Fruit fly (Drosophila melanogaster) whole organism, embryonic: ENCODE results near the gene CG15445.

Experiments
- Atf3 ChIP-seq: fragments of 200-800 bp; sonication (Bioruptor generic); optimal IDR thresholded peaks from 3 replicates; lab custom pipeline; 2016; ENCODE audit warnings: missing biosample characterization, missing genetic modification characterization
- Awh ChIP-seq: fragments of 200-800 bp; sonication (Bioruptor generic); IDR thresholded peaks from 2 replicates; pipeline ENCODE4, ENCODE4 v1.3.6; 2022; ENCODE audit warnings: missing biosample characterization, missing genetic modification characterization
- Bgb ChIP-seq: fragments of 200-800 bp; sonication (Bioruptor generic); IDR thresholded peaks from 2 replicates; pipeline ENCODE4 v1.3.6; 2022; ENCODE audit warnings: missing biosample characterization, missing genetic modification characterization; ENCODE audit not compliant: partially characterized antibody
- CG1024 ChIP-seq: fragments of 200-800 bp; sonication (Bioruptor generic); IDR thresholded peaks from 2 replicates; pipeline ENCODE4 v1.3.6; 2022; ENCODE audit warnings: missing biosample characterization, missing genetic modification characterization
- CG11456 ChIP-seq: fragments of 200-800 bp; sonication (Bioruptor generic); IDR thresholded peaks from 3 replicates; pipeline ENCODE4 v1.3.6; 2022; ENCODE audit warnings: missing biosample characterization, missing genetic modification characterization
- CG13775 ChIP-seq: fragments of 200-800 bp; sonication (Bioruptor generic); optimal IDR thresholded peaks from 3 replicates; lab custom pipeline; 2017; ENCODE audit warnings: missing biosample characterization, mild to moderate bottlenecking, missing genetic modification characterization
- CG14667 ChIP-seq: fragments of 200-800 bp; sonication (Bioruptor generic); IDR thresholded peaks from 2 replicates; pipeline ENCODE4 v1.3.6; 2022; ENCODE audit warnings: missing biosample characterization, missing genetic modification characterization
- CG16813 ChIP-seq: fragments of 200-800 bp; sonication (Bioruptor generic); IDR thresholded peaks from 3 replicates; pipeline ENCODE4 v1.3.6; 2022; ENCODE audit warnings: missing biosample characterization, missing genetic modification characterization; ENCODE audit not compliant: partially characterized antibody
- CG16815 ChIP-seq: fragments of 200-800 bp; sonication (Bioruptor generic); optimal IDR thresholded peaks from 3 replicates; lab custom pipeline; 2017; ENCODE audit warnings: missing biosample characterization, mild to moderate bottlenecking, missing genetic modification characterization
- CG17385 ChIP-seq: fragments of 200-800 bp; sonication (Bioruptor generic); optimal IDR thresholded peaks from 3 replicates; lab custom pipeline; 2018; ENCODE audit warnings: missing biosample characterization, mild to moderate bottlenecking, missing genetic modification characterization
- CG17802 ChIP-seq: fragments of 200-800 bp; sonication (Bioruptor generic); optimal IDR thresholded peaks from 2 replicates; lab custom pipeline; 2018; ENCODE audit warnings: missing biosample characterization, mild to moderate bottlenecking, missing genetic modification characterization, moderate library complexity
- CG17829 ChIP-seq: fragments of 200-800 bp; optimal IDR thresholded peaks from 2 replicates; lab custom pipeline; 2019; ENCODE audit warnings: missing biosample characterization, mild to moderate bottlenecking, missing genetic modification characterization, moderate library complexity
- CG17912 ChIP-seq: fragments of 200-800 bp; sonication (Bioruptor generic); optimal IDR thresholded peaks from 2 replicates; lab custom pipeline; 2018; ENCODE audit warnings: missing biosample characterization, mild to moderate bottlenecking, missing genetic modification characterization
- CG34224 ChIP-seq: fragments of 200-800 bp; sonication (Bioruptor generic); IDR thresholded peaks from 3 replicates; pipeline ENCODE4 v1.3.6; 2022; ENCODE audit warnings: missing biosample characterization, missing genetic modification characterization; ENCODE audit not compliant: partially characterized antibody
- CG4617 ChIP-seq: fragments of 200-800 bp; sonication (Bioruptor generic); optimal IDR thresholded peaks from 3 replicates; lab custom pipeline; 2016; ENCODE audit warnings: missing biosample characterization, missing genetic modification characterization, borderline replicate concordance
- CG9876 ChIP-seq: fragments of 200-800 bp; sonication (Bioruptor generic); optimal IDR thresholded peaks from 2 replicates; lab custom pipeline; 2016; ENCODE audit warnings: missing biosample characterization, missing genetic modification characterization
- HHEX ChIP-seq: fragments of 200-800 bp; sonication (Bioruptor generic); optimal IDR thresholded peaks from 3 replicates; lab custom pipeline; 2017; ENCODE audit warnings: missing biosample characterization, mild to moderate bottlenecking, missing genetic modification characterization, missing genetic modification reagents
- Hr39 ChIP-seq: fragments of >200 bp; optimal IDR thresholded peaks from 2 replicates; lab custom pipeline; 2017
- Meics ChIP-seq: fragments of 200-800 bp; sonication (Bioruptor generic); optimal IDR thresholded peaks from 2 replicates; lab custom pipeline; 2017; ENCODE audit warnings: missing biosample characterization, mild to moderate bottlenecking, missing genetic modification characterization
- Neu2 ChIP-seq: fragments of 200-800 bp; sonication (Bioruptor generic); optimal IDR thresholded peaks from 3 replicates; lab custom pipeline; 2016; ENCODE audit warnings: missing biosample characterization, missing genetic modification characterization, borderline replicate concordance
- Nf-YC ChIP-seq: fragments of 200-800 bp; optimal IDR thresholded peaks from 3 replicates; lab custom pipeline; 2019; ENCODE audit warnings: missing biosample characterization, mild to moderate bottlenecking, missing genetic modification characterization, moderate library complexity
- Oli ChIP-seq: fragments of 200-800 bp; sonication (Bioruptor generic); optimal IDR thresholded peaks from 2 replicates; lab custom pipeline; 2018; ENCODE audit warnings: missing biosample characterization, mild to moderate bottlenecking, missing genetic modification characterization, moderate library complexity
- Taf1 ChIP-seq: fragments of 200-800 bp; sonication (Bioruptor generic); IDR thresholded peaks from 2 replicates; pipeline ENCODE4 v1.3.6; 2022; ENCODE audit warnings: missing biosample characterization, missing genetic modification characterization
- Usf ChIP-seq: fragments of 200-800 bp; sonication (Bioruptor generic); optimal IDR thresholded peaks from 2 replicates; lab custom pipeline; 2017; ENCODE audit warnings: missing genotype, missing biosample characterization, missing genetic modification characterization
- abd-A ChIP-seq: fragments of 200-800 bp; sonication (Bioruptor generic); optimal IDR thresholded peaks from 3 replicates; lab custom pipeline; 2019; ENCODE audit warnings: missing biosample characterization, mild to moderate bottlenecking, missing genetic modification characterization, moderate library complexity
- ash1 ChIP-seq: fragments of 200-800 bp; sonication (Bioruptor generic); optimal IDR thresholded peaks from 2 replicates; lab custom pipeline; 2018; ENCODE audit warnings: missing biosample characterization, mild to moderate bottlenecking, missing genetic modification characterization
- az2 ChIP-seq: fragments of 200-800 bp; sonication (Bioruptor generic); optimal IDR thresholded peaks from 3 replicates; lab custom pipeline; 2016; ENCODE audit warnings: missing biosample characterization, missing genetic modification characterization
- chif ChIP-seq, 2 experiments: fragments of 200-800 bp; sonication (Bioruptor generic); optimal IDR thresholded peaks; 3 replicates each; lab custom pipeline; 2016; ENCODE audit warnings: missing biosample characterization in 2 of 2, missing genetic modification characterization in 2 of 2
- dati ChIP-seq: fragments of 200-800 bp; sonication (Bioruptor generic); IDR thresholded peaks from 2 replicates; pipeline ENCODE4 v1.3.6; 2022; ENCODE audit warnings: missing biosample characterization, missing genetic modification characterization
- dm ChIP-seq: fragments of 200-800 bp; sonication (Bioruptor generic); optimal IDR thresholded peaks from 3 replicates; lab custom pipeline; 2016; ENCODE audit warnings: missing biosample characterization, missing genetic modification characterization
- ewg ChIP-seq: fragments of 200-800 bp; sonication (Bioruptor generic); optimal IDR thresholded peaks from 3 replicates; lab custom pipeline; 2017; ENCODE audit warnings: mild to moderate bottlenecking, missing biosample characterization, missing genetic modification reagents, missing genetic modification characterization
- fd3F ChIP-seq: fragments of 200-800 bp; sonication (Bioruptor generic); optimal IDR thresholded peaks from 2 replicates; lab custom pipeline; 2018; ENCODE audit warnings: missing biosample characterization, mild to moderate bottlenecking, missing genetic modification characterization, moderate library complexity
- gcm ChIP-seq: fragments of 200-800 bp; sonication (Bioruptor generic); optimal IDR thresholded peaks from 2 replicates; lab custom pipeline; 2019; ENCODE audit warnings: missing biosample characterization, mild to moderate bottlenecking, missing genetic modification characterization, moderate library complexity
- grn ChIP-seq: fragments of 200-800 bp; sonication (Bioruptor generic); optimal IDR thresholded peaks from 3 replicates; lab custom pipeline; 2017; ENCODE audit warnings: missing biosample characterization, missing genetic modification characterization
- h ChIP-seq: fragments of >200 bp; optimal IDR thresholded peaks from 2 replicates; lab custom pipeline; 2017
- inv ChIP-seq: fragments of 200-800 bp; sonication (Bioruptor generic); IDR thresholded peaks from 2 replicates; pipeline ENCODE4 v1.3.6; 2022; ENCODE audit warnings: missing biosample characterization, missing genetic modification characterization; ENCODE audit not compliant: partially characterized antibody
- jigr1 ChIP-seq: fragments of 200-800 bp; sonication (Bioruptor generic); IDR thresholded peaks from 3 replicates; pipeline ENCODE4 v1.3.6; 2022; ENCODE audit warnings: missing biosample characterization, missing genetic modification characterization
- nau ChIP-seq: fragments of 200-800 bp; sonication (Bioruptor generic); optimal IDR thresholded peaks from 3 replicates; lab custom pipeline; 2017; ENCODE audit warnings: missing biosample characterization, mild to moderate bottlenecking, missing genetic modification characterization, missing genetic modification reagents
- nerfin-2 ChIP-seq: fragments of 200-800 bp; sonication (Bioruptor generic); IDR thresholded peaks from 2 replicates; pipeline ENCODE4 v1.3.6; 2022; ENCODE audit warnings: missing biosample characterization, missing genetic modification characterization; ENCODE audit not compliant: partially characterized antibody
- p53 ChIP-seq: fragments of 200-800 bp; sonication (Bioruptor generic); optimal IDR thresholded peaks from 2 replicates; lab custom pipeline; 2016; ENCODE audit warnings: missing biosample characterization, missing genetic modification characterization
- pfk ChIP-seq: fragments of 200-800 bp; sonication (Bioruptor generic); optimal IDR thresholded peaks from 2 replicates; lab custom pipeline; 2018; ENCODE audit warnings: missing biosample characterization, mild to moderate bottlenecking, missing genetic modification characterization, moderate library complexity
- schlank ChIP-seq: fragments of 200-800 bp; sonication (Bioruptor generic); optimal IDR thresholded peaks from 2 replicates; lab custom pipeline; 2018; ENCODE audit warnings: missing biosample characterization, mild to moderate bottlenecking, missing genetic modification characterization
- scrt ChIP-seq: fragments of 200-800 bp; sonication (Bioruptor generic); optimal IDR thresholded peaks from 2 replicates; lab custom pipeline; 2018; ENCODE audit warnings: missing biosample characterization, mild to moderate bottlenecking, missing genetic modification characterization, moderate library complexity
- sqz ChIP-seq: fragments of 200-800 bp; sonication (Bioruptor generic); optimal IDR thresholded peaks from 3 replicates; lab custom pipeline; 2018; ENCODE audit warnings: missing biosample characterization, mild to moderate bottlenecking, missing genetic modification characterization
- sr ChIP-seq: fragments of 200-800 bp; sonication (Bioruptor generic); IDR thresholded peaks from 3 replicates; pipeline ENCODE4 v1.3.6; 2022; ENCODE audit warnings: missing biosample characterization, missing genetic modification characterization
- tap ChIP-seq: fragments of 200-800 bp; optimal IDR thresholded peaks from 3 replicates; lab custom pipeline; 2019; ENCODE audit warnings: missing biosample characterization, mild to moderate bottlenecking, missing genetic modification characterization, moderate library complexity
- tna ChIP-seq: fragments of 200-800 bp; sonication (Bioruptor generic); IDR thresholded peaks from 2 replicates; pipeline ENCODE4 v1.3.6; 2022; ENCODE audit warnings: missing biosample characterization, missing genetic modification characterization; ENCODE audit not compliant: partially characterized antibody
- trh ChIP-seq: fragments of 200-800 bp; sonication (Bioruptor generic); optimal IDR thresholded peaks from 2 replicates; lab custom pipeline; 2016; ENCODE audit warnings: missing biosample characterization, missing genetic modification characterization
- unpg ChIP-seq: fragments of 200-800 bp; sonication (Bioruptor generic); optimal IDR thresholded peaks from 3 replicates; lab custom pipeline; 2018; ENCODE audit warnings: missing biosample characterization, mild to moderate bottlenecking, missing genetic modification characterization, moderate library complexity
- wor ChIP-seq: fragments of 200-800 bp; sonication (Bioruptor generic); IDR thresholded peaks from 2 replicates; pipeline ENCODE4 v1.3.6; 2022; ENCODE audit warnings: missing biosample characterization, missing genetic modification characterization
- yki ChIP-seq: fragments of >200 bp; optimal IDR thresholded peaks from 3 replicates; lab custom pipeline; 2018
- zen ChIP-seq: fragments of 200-800 bp; sonication (Bioruptor generic); optimal IDR thresholded peaks from 3 replicates; lab custom pipeline; 2018; ENCODE audit warnings: missing biosample characterization, mild to moderate bottlenecking, missing genetic modification characterization, moderate library complexity

The CG15445 gene

DNA sequence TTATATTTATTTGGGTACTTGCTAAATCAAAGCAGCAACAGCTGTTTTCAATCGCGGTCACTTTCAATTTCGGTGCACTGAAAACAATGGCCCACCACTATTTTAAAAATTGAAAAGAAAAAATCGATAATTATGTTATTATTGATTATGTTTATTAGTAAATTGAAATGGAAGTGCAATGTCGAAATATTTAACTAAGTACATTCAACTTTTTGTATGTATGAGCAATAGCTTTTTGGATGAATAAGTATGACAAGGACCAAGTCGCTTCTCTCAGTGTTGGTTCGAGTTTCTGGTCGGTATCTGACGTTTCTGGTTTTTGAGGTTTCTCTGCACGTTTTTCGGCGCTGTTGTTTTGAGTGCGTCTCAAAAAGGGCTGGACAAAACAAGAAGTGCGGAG lies 7.2 kb downstream of the CG15445 start (continued):
- TF ChIP-seq p53 (GFP tag; lab: Kevin White, UChicago) (no peak), chif (GFP tag; optimal IDR thresholded peaks at IDR 0.05; lab: Kevin White, UChicago) (peak; percentile 53 to 61), Nf-YC (tag; lab: Kevin White, UChicago) (no peak), schlank (peak; percentile 13), CG17912 (no peak), unpg (GFP tag; lab: Kevin White, UChicago) (peak; percentile 87), CG17385 (peak; percentile 65), Bgb (GFP tag; lab: Robert Waterston, UW) (no peak), CG34224 (GFP tag; lab: Robert Waterston, UW) (no peak), grn (GFP tag; lab: Kevin White, UChicago) (no peak), yki (lab: Kevin White, UChicago) (no peak), Hr39 (lab: Kevin White, UChicago) (no peak), inv (GFP tag; lab: Robert Waterston, UW) (no peak), CG14667 (GFP tag; lab: Robert Waterston, UW) (peak; percentile 43), CG1024 (GFP tag; lab: Robert Waterston, UW) (no peak), wor (GFP tag; lab: Robert Waterston, UW) (peak; percentile 65), trh (peak; percentile 44), CG17802 (tag; lab: Kevin White, UChicago) (no peak), Meics (GFP tag; lab: Kevin White, UChicago) (peak; percentile 65), ewg (GFP tag; lab: Kevin White, UChicago) (peak; percentile 42), nau (GFP tag; lab: Kevin White, UChicago) (peak; percentile 15), CG4617 (GFP tag; lab: Kevin White, UChicago) (no peak), sqz (GFP tag; lab: Kevin White, UChicago) (no peak), Awh (GFP tag; lab: Robert Waterston, UW) (no peak), scrt (GFP tag; lab: Kevin White, UChicago) (peak; percentile 35), CG16813 (GFP tag; lab: Robert Waterston, UW) (no peak), sr (GFP tag; lab: Robert Waterston, UW) (no peak), h (lab: Kevin White, UChicago) (no peak), dati (GFP tag; lab: Robert Waterston, UW) (no peak), CG11456 (GFP tag; lab: Robert Waterston, UW) (no peak), Neu2 (GFP tag; lab: Kevin White, UChicago) (no peak), CG9876 (GFP tag; lab: Kevin White, UChicago) (no peak), abd-A (tag; lab: Kevin White, UChicago) (no peak), gcm (GFP tag; lab: Kevin White, UChicago) (no peak), tna (GFP tag; lab: Robert Waterston, UW) (no peak), CG17829 (tag; lab: Kevin White, UChicago) (peak; percentile 79), jigr1 (GFP tag; lab: Robert Waterston, UW) (no peak), zen (tag; lab: Kevin White, UChicago) (peak; percentile 54), tap (tag; lab: Kevin White, UChicago) (peak; percentile 57), az2 (GFP tag; lab: Kevin White, UChicago) (peak; percentile 72), CG16815 (GFP tag; lab: Kevin White, UChicago) (peak; percentile 40), CG13775 (GFP tag; lab: Kevin White, UChicago) (peak; percentile 47), HHEX (GFP tag; lab: Kevin White, UChicago) (peak; percentile 54), Taf1 (GFP tag; lab: Robert Waterston, UW) (peak; percentile 29; the same call in 1 of the 2 replicates), fd3F (GFP tag; lab: Kevin White, UChicago) (peak; percentile 56), Oli (tag; lab: Kevin White, UChicago) (peak; percentile 80), ash1 (GFP tag; lab: Kevin White, UChicago) (no peak), pfk (GFP tag; lab: Kevin White, UChicago) (no peak), Atf3 (no peak), Usf (GFP tag; lab: Kevin White, UChicago) (no peak), dm (GFP tag; lab: Kevin White, UChicago) (no peak), nerfin-2 (no peak)
